Worm (Caenorhabditis elegans): ENCODE measurements around the gene bcc-1.

bcc-1 gene

DNA sequence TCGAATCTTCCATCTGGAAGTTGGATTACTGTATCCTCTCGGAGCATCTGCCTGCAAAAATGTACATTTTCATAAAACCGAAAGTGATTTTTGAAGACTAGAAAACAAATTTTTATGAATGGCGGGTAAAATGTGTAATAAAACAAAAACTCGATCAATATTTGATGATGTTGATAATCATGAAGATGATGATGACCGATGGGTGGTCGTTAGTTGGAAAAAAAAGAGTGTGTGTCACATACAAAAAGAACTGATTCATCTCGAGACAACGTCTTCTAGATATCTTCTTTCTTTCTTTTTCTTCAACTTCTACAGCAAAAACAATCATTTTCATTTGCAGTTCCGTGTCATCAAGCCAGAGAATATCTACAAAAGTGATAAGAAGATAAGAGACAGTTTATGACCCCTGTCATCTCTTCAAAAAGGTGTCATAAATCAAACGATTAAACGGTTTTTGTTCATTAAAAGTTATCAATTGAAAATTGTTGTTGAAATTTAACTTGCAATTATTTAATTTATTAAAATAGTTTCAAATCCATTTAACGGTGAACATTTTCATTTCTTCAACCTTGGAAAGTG, at the start of gene bcc-1:
bcc-1 (minus strand) TSS at position 51 of the 579 bp plus-strand sequence.
- peak; percentile 32 for TF ChIP-seq snu-23 (GFP tag; optimal IDR thresholded peaks at IDR 0.05)
- peak; percentile 12 for TF ChIP-seq nhr-90 (tag; optimal IDR thresholded peaks at IDR 0.05; ENCODE audit: poor library complexity)
- peak; percentile 51 for TF ChIP-seq nhr-20 (tag; optimal IDR thresholded peaks at IDR 0.05)
- no peak for TF ChIP-seq fos-1 (tag; optimal IDR thresholded peaks at IDR 0.05)
- peak; percentile 54 for TF ChIP-seq blmp-1 (tag; optimal IDR thresholded peaks at IDR 0.05)
- peak in 5 of 6 experiments; percentile 31 to 95 (median 81) for TF ChIP-seq elt-3 (tag; optimal IDR thresholded peaks at IDR 0.05)
- peak; percentile 31 for TF ChIP-seq nhr-71 (tag; optimal IDR thresholded peaks at IDR 0.05)
- TF ChIP-seq nhr-84 (tag; optimal IDR thresholded peaks at IDR 0.05) = no peak
- TF ChIP-seq lin-35 (GFP tag; optimal IDR thresholded peaks at IDR 0.05) = peak in 1 of 2 experiments; percentile 34
- no peak for TF ChIP-seq zag-1 (tag; optimal IDR thresholded peaks at IDR 0.05)
- peak in 1 of 2 experiments; percentile 37 for TF ChIP-seq lsy-2 (tag; optimal IDR thresholded peaks at IDR 0.05)

DNA sequence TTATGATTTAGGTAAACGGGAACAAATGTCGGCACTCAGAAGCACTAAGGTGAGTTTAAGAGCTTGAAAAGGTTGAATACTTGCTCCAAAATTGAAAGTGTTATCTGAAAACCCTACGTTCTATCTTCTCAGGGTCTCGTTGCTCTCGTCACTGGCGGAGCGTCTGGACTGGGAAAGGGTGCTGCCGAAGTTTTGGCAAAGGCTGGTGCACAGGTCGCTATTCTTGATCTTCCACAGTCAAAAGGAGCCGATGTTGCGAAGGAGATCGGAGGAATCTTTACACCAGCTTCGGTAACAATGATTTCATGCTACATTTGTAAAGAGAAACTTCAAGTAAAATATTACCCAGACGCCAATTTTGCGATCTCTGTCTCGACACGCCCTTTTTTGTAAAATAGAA, 38.9 kb upstream of the bcc-1 start, which contains the start of gene ard-1:
ard-1 (plus strand) TSS at position 12 of the 400 bp plus-strand sequence.
- TF ChIP-seq nhr-47 (tag; optimal IDR thresholded peaks at IDR 0.05) (no peak), snu-23 (GFP tag; optimal IDR thresholded peaks at IDR 0.05) (no peak), nhr-20 (tag; optimal IDR thresholded peaks at IDR 0.05) (no peak), dpl-1 (GFP tag; optimal IDR thresholded peaks at IDR 0.05) (no peak), pag-3 (tag; optimal IDR thresholded peaks at IDR 0.05; ENCODE audit: borderline replicate concordance, insufficient read depth) (no peak), hpl-2 (GFP tag; optimal IDR thresholded peaks at IDR 0.05) (no peak), blmp-1 (tag; optimal IDR thresholded peaks at IDR 0.05) (no peak), egl-27 (tag; optimal IDR thresholded peaks at IDR 0.05) (no peak), F16B12.6 (tag; optimal IDR thresholded peaks at IDR 0.05) (no peak)

DNA sequence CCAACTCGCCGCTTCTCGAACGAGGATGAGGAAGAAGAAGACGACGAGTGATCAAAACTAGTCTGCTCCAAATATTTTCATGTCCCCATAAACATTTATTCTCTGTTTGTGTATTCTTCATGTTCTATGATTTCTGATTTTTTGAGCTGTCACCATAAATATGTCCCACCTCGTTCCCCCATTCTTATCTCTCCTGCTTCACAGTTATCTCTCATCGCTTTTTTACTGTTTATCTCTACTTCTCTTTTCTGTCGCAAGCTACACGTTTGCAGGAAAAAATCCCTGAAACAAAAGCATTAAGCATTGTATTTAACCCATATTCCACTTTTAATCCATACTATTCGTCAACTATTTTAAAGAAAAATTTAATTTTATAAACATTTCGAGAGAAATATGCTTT, 38.4 kb upstream of the bcc-1 start:
- TF ChIP-seq rnt-1 (tag; optimal IDR thresholded peaks at IDR 0.05) = peak; percentile 31
- TF ChIP-seq nhr-90 (tag; optimal IDR thresholded peaks at IDR 0.05; ENCODE audit: poor library complexity) = no peak
- TF ChIP-seq lsy-2 (tag; optimal IDR thresholded peaks at IDR 0.05) = peak in 1 of 2 experiments; percentile 28
- TF ChIP-seq nhr-28 (tag; optimal IDR thresholded peaks at IDR 0.05) = no peak
- no peak for TF ChIP-seq irx-1 (tag; optimal IDR thresholded peaks at IDR 0.05)
- TF ChIP-seq C16A3.4 (tag; optimal IDR thresholded peaks at IDR 0.05) = no peak
- no peak for TF ChIP-seq efl-1 (optimal IDR thresholded peaks at IDR 0.05)
- TF ChIP-seq efl-1 (GFP tag; optimal IDR thresholded peaks at IDR 0.05 in 1 of 2) = peak in 1 of 2 experiments; percentile 66
- no peak for TF ChIP-seq snu-23 (GFP tag; optimal IDR thresholded peaks at IDR 0.05)
- no peak for TF ChIP-seq mdl-1 (tag; optimal IDR thresholded peaks at IDR 0.05)
- TF ChIP-seq elt-2 (tag; optimal IDR thresholded peaks at IDR 0.05) = peak; percentile 1
- TF ChIP-seq nhr-71 (tag; optimal IDR thresholded peaks at IDR 0.05) = peak; percentile 8
- TF ChIP-seq grh-1 (GFP tag; IDR thresholded peaks at IDR 0.05) = no peak

DNA sequence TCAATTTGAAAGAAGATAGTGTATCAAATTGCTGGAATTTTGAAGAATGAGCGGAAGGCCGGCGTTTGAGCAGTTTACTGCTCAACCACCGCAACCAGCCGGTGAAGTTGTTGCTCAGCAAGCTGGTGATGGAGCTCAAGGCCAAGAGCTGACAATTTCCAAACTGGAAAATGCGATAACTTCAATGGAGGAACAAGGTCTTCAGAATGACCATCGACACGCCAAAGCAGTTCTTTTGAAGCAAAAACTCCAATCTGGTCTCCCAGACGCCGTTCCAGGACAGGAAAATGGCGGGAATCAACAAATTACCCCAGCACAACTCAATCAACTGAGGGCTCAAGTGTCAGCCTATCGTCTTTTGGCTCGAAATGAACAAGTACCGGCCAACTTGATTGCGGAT, 33.7 kb upstream of the bcc-1 start:
- TF ChIP-seq ztf-11 (tag; optimal IDR thresholded peaks at IDR 0.05) (no peak), fkh-4 (tag; optimal IDR thresholded peaks at IDR 0.05; ENCODE audit: borderline replicate concordance) (no peak), Y116A8C.19 (tag; optimal IDR thresholded peaks at IDR 0.05; ENCODE audit: borderline replicate concordance) (no peak), ztf-4 (tag; optimal IDR thresholded peaks at IDR 0.05) (no peak), lin-15B (tag; optimal IDR thresholded peaks at IDR 0.05) (no peak), zip-4 (GFP tag; optimal IDR thresholded peaks at IDR 0.05) (no peak), pag-3 (tag; optimal IDR thresholded peaks at IDR 0.05; ENCODE audit: borderline replicate concordance, insufficient read depth) (no peak), unc-62 (GFP tag; optimal IDR thresholded peaks at IDR 0.05) (no peak)

DNA sequence TGAATTAATAATTGTTTCAGACTA, 33.5 kb upstream of the bcc-1 start, which contains the start of gene swsn-4:
swsn-4 (plus strand) TSS at position 21 of the 24 bp plus-strand sequence.
- TF ChIP-seq nhr-71 (tag; optimal IDR thresholded peaks at IDR 0.05) = no peak

Data from whole organism, L1 larva.